Worm (Caenorhabditis elegans) whole organism, early embryonic: Measurements from ENCODE around the gene btb-7.

Source experiments
- B0310.2 ChIP-seq: sonication (generic microtip); optimal IDR thresholded peaks from 2 replicates; lab custom pipeline; 2016; ENCODE audit warnings: mild to moderate bottlenecking, missing genetic modification characterization, missing compliant biosample characterization
- F13C5.2 ChIP-seq: sonication (generic microtip); optimal IDR thresholded peaks from 2 replicates; lab custom pipeline; 2017; ENCODE audit warnings: mild to moderate bottlenecking, missing genetic modification characterization, inconsistent platforms, missing compliant biosample characterization
- aly-1 ChIP-seq: sonication (generic microtip); optimal IDR thresholded peaks from 2 replicates; lab custom pipeline; 2016; ENCODE audit warnings: missing genetic modification characterization, missing compliant biosample characterization
- ama-1 ChIP-seq: fragments of 150-350 bp; optimal IDR thresholded peaks from 2 replicates; lab custom pipeline; 2014
- ceh-13 ChIP-seq: fragments of 200-800 bp; sonication (Bioruptor generic); optimal IDR thresholded peaks from 2 replicates; lab custom pipeline; 2018; ENCODE audit warnings: mild to moderate bottlenecking, missing genetic modification characterization, missing compliant biosample characterization
- ceh-36 ChIP-seq: sonication (generic microtip); optimal IDR thresholded peaks from 2 replicates; lab custom pipeline; 2016; ENCODE audit warnings: missing genetic modification characterization, inconsistent platforms, missing compliant biosample characterization
- ets-7 ChIP-seq: sonication (generic microtip); optimal IDR thresholded peaks from 2 replicates; lab custom pipeline; 2016; ENCODE audit warnings: missing genotype, missing genetic modification characterization, missing compliant biosample characterization
- flt-1 ChIP-seq: fragments of 200-800 bp; sonication (Bioruptor generic); IDR thresholded peaks from 2 replicates; pipeline ENCODE4 v1.3.6; 2022; ENCODE audit warnings: missing genetic modification characterization, missing compliant biosample characterization
- hmbx-1 ChIP-seq: sonication (generic microtip); optimal IDR thresholded peaks from 2 replicates; lab custom pipeline; 2016; ENCODE audit warnings: mild to moderate bottlenecking, missing genetic modification characterization, missing compliant biosample characterization
- hmg-4 ChIP-seq: fragments of 200-800 bp; sonication (Bioruptor generic); optimal IDR thresholded peaks from 2 replicates; lab custom pipeline; 2018; ENCODE audit warnings: mild to moderate bottlenecking, missing genetic modification characterization, missing compliant biosample characterization
- hnd-1 ChIP-seq: sonication (generic microtip); optimal IDR thresholded peaks from 2 replicates; lab custom pipeline; 2016; ENCODE audit warnings: missing genetic modification characterization, missing compliant biosample characterization
- pes-1 ChIP-seq: fragments of 200-800 bp; sonication (Bioruptor generic); IDR thresholded peaks from 2 replicates; pipeline ENCODE4 v1.3.6; 2022; ENCODE audit warnings: missing genetic modification reagents, missing genetic modification characterization, missing compliant biosample characterization
- scrt-1 ChIP-seq: fragments of 200-800 bp; sonication (Bioruptor generic); IDR thresholded peaks from 2 replicates; pipeline ENCODE4 v1.3.6; 2022; ENCODE audit warnings: missing genetic modification characterization, missing compliant biosample characterization
- sea-1 ChIP-seq: fragments of 200-800 bp; sonication (Bioruptor generic); conservative IDR thresholded peaks from 2 replicates; pipeline ENCODE4 v1.3.6; 2022; ENCODE audit warnings: missing genetic modification characterization, missing compliant biosample characterization
- tbx-11 ChIP-seq: fragments of 200-800 bp; sonication (Bioruptor generic); IDR thresholded peaks from 2 replicates; pipeline ENCODE4 v1.3.6; 2022; ENCODE audit warnings: missing genetic modification characterization, missing compliant biosample characterization
- tbx-37 ChIP-seq: fragments of 200-800 bp; sonication (Bioruptor generic); conservative IDR thresholded peaks from 2 replicates; pipeline ENCODE4 v1.3.6; 2022; ENCODE audit warnings: missing genetic modification reagents, missing genetic modification characterization, missing compliant biosample characterization
- tra-4 ChIP-seq: sonication (generic microtip); optimal IDR thresholded peaks from 2 replicates; lab custom pipeline; 2017; ENCODE audit warnings: missing genetic modification characterization, missing compliant biosample characterization

btb-7 gene

ce11 chrII:1750413-1750812, 37.4 kb downstream of the btb-7 start, which contains the start of the genes F36H5.13 and F36H5.8:
TSS of gene F36H5.13 (minus strand) at chrII:1750513.
TSS of gene F36H5.8 (minus strand) at chrII:1750686.
- TF ChIP-seq aly-1 (tag; lab: Kevin White, UChicago) (no peak), F13C5.2 (no peak), ama-1 (lab: Kevin White, UChicago) (no peak), ceh-13 (GFP tag; lab: Kevin White, UChicago) (no peak), sea-1 (GFP tag; lab: Robert Waterston, UW) (no peak), flt-1 (GFP tag; lab: Robert Waterston, UW) (no peak), hmbx-1 (no peak), tbx-37 (GFP tag; lab: Robert Waterston, UW) (no peak), scrt-1 (GFP tag; lab: Robert Waterston, UW) (no peak), ceh-36 (no peak), tra-4 (tag; lab: Kevin White, UChicago) (no peak), pes-1 (GFP tag; lab: Robert Waterston, UW) (no peak), B0310.2 (tag; lab: Kevin White, UChicago) (no peak), hmg-4 (GFP tag; lab: Kevin White, UChicago) (no peak), tbx-11 (no peak), ets-7 (tag; lab: Kevin White, UChicago) (no peak), hnd-1 (tag; lab: Kevin White, UChicago) (no peak)

- TF ChIP-seq ama-1 (lab: Kevin White, UChicago) = no peak
- TF ChIP-seq hmg-4 (GFP tag; lab: Kevin White, UChicago) = no peak
- TF ChIP-seq scrt-1 (GFP tag; lab: Robert Waterston, UW) = no peak
- TF ChIP-seq ets-7 (tag; lab: Kevin White, UChicago) = no peak
- TF ChIP-seq aly-1 (tag; lab: Kevin White, UChicago) = no peak
- no peak for TF ChIP-seq tra-4 (tag; lab: Kevin White, UChicago)
- no peak for TF ChIP-seq hmbx-1
- TF ChIP-seq hnd-1 (tag; lab: Kevin White, UChicago) = no peak
- no peak for TF ChIP-seq tbx-37 (GFP tag; lab: Robert Waterston, UW)
- no peak for TF ChIP-seq B0310.2 (tag; lab: Kevin White, UChicago)
- no peak for TF ChIP-seq F13C5.2
- TF ChIP-seq flt-1 (GFP tag; lab: Robert Waterston, UW) = no peak
- TF ChIP-seq ceh-13 (GFP tag; lab: Kevin White, UChicago) = no peak
- TF ChIP-seq pes-1 (GFP tag; lab: Robert Waterston, UW) = no peak
- TF ChIP-seq sea-1 (GFP tag; lab: Robert Waterston, UW) = no peak
- TF ChIP-seq ceh-36 = no peak
- TF ChIP-seq tbx-11 = no peak
Measured at ce11 chrII:1752990-1753389, 40.0 kb downstream of the btb-7 start, which contains the start of gene F36H5.9. TSS of gene F36H5.9 (minus strand) at chrII:1753090.

- TF ChIP-seq hmbx-1 (no peak), ceh-13 (GFP tag; lab: Kevin White, UChicago) (no peak), tbx-37 (GFP tag; lab: Robert Waterston, UW) (no peak), flt-1 (GFP tag; lab: Robert Waterston, UW) (no peak), tra-4 (tag; lab: Kevin White, UChicago) (no peak)
Measured at ce11 chrII:1756072-1756471, 43.0 kb downstream of the btb-7 start, which contains the start of gene F36H5.17. TSS of gene F36H5.17 (minus strand) at chrII:1756172.

- TF ChIP-seq B0310.2 (tag; lab: Kevin White, UChicago) (no peak), tbx-37 (GFP tag; lab: Robert Waterston, UW) (no peak), flt-1 (GFP tag; lab: Robert Waterston, UW) (no peak), ceh-13 (GFP tag; lab: Kevin White, UChicago) (no peak), hmbx-1 (no peak), aly-1 (tag; lab: Kevin White, UChicago) (no peak), tbx-11 (no peak), F13C5.2 (no peak), tra-4 (tag; lab: Kevin White, UChicago) (no peak), hmg-4 (GFP tag; lab: Kevin White, UChicago) (no peak), ceh-36 (no peak), ama-1 (lab: Kevin White, UChicago) (no peak), ets-7 (tag; lab: Kevin White, UChicago) (no peak), sea-1 (GFP tag; lab: Robert Waterston, UW) (no peak), scrt-1 (GFP tag; lab: Robert Waterston, UW) (no peak), pes-1 (GFP tag; lab: Robert Waterston, UW) (no peak)
Measured at ce11 chrII:1756582-1756981, 43.5 kb downstream of the btb-7 start, which contains the start of gene fbxb-53. TSS of gene fbxb-53 (plus strand) at chrII:1756882.

ce11 chrII:1757033-1757432, 44.0 kb downstream of the btb-7 start, which contains the start of gene F36H5.10:
TSS of gene F36H5.10 (plus strand) at chrII:1757333.
- no peak for TF ChIP-seq hmbx-1
- no peak for TF ChIP-seq sea-1 (GFP tag; lab: Robert Waterston, UW)

- TF ChIP-seq ceh-13 (GFP tag; lab: Kevin White, UChicago) (no peak), pes-1 (GFP tag; lab: Robert Waterston, UW) (no peak), tbx-11 (no peak), ama-1 (lab: Kevin White, UChicago) (no peak), aly-1 (tag; lab: Kevin White, UChicago) (no peak)
Measured at ce11 chrII:1759602-1760001, 46.6 kb downstream of the btb-7 start, which contains the start of gene F36H5.18. TSS of gene F36H5.18 (plus strand) at chrII:1759902.

- TF ChIP-seq scrt-1 (GFP tag; lab: Robert Waterston, UW) (no peak), hnd-1 (tag; lab: Kevin White, UChicago) (no peak)
Measured at ce11 chrII:1761564-1761963, 48.5 kb downstream of the btb-7 start, which contains the start of gene F36H5.4. TSS of gene F36H5.4 (plus strand) at chrII:1761864.

ce11 chrII:1763072-1763471, 50.0 kb downstream of the btb-7 start, which contains the start of gene math-28:
TSS of gene math-28 (plus strand) at chrII:1763372.
- TF ChIP-seq F13C5.2 (no peak), ama-1 (lab: Kevin White, UChicago) (no peak), tbx-11 (no peak), aly-1 (tag; lab: Kevin White, UChicago) (no peak), hmbx-1 (no peak), ceh-13 (GFP tag; lab: Kevin White, UChicago) (no peak), hmg-4 (GFP tag; lab: Kevin White, UChicago) (no peak), scrt-1 (GFP tag; lab: Robert Waterston, UW) (no peak), B0310.2 (tag; lab: Kevin White, UChicago) (no peak), tra-4 (tag; lab: Kevin White, UChicago) (no peak), ets-7 (tag; lab: Kevin White, UChicago) (no peak)
